Fruit fly (Drosophila melanogaster): ENCODE results near the gene CG10949.

The CG10949 gene

DNA sequence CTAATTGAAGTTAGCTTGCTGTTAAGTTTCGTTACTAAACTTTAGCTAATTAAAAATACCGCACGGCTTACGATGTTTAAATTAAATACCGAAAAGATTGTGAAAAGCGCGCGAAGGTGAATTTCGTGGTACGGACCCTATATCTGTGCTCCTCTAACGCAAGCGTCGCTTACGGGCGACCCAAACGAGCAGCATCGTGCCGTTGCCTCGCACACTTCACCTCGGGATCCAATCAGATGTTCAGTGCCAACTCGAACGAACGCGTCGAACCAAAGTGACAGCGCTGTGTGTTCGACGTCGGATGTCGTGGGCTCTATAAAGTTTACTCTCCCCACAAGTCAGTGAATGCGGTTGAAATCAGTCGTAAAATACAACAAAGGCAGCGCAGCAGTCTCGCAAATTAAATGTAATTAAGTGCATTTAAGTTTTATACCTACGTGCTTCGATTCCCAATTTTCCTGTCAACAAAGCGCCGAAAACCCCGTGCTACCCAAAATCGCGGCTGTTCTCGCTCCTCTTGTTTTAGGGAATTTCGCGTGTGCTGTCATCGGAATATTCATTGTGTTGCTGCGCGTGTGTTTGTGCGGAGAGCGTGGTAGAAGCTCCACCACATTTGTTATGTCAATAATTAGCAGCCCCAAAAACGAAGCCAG lies 12.2 kb upstream of the CG10949 start (continued):
- no peak for TF ChIP-seq Doc2 (GFP tag; IDR thresholded peaks at IDR 0.05)
- TF ChIP-seq CG8290 (GFP tag; optimal IDR thresholded peaks at IDR 0.05) = no peak
- peak in 1 of 2 experiments; percentile 58 for TF ChIP-seq CG8290 (tag; optimal IDR thresholded peaks at IDR 0.05)
- TF ChIP-seq pb (GFP tag; optimal IDR thresholded peaks at IDR 0.05) = no peak
- peak; percentile 98 for TF ChIP-seq CG7745 (tag; optimal IDR thresholded peaks at IDR 0.05)
- TF ChIP-seq nmo (GFP tag; optimal IDR thresholded peaks at IDR 0.05) = no peak
- TF ChIP-seq Fer2 (tag; optimal IDR thresholded peaks at IDR 0.05) = no peak
- peak in 1 of 2 experiments; percentile 10 for TF ChIP-seq bsh (GFP tag; optimal IDR thresholded peaks at IDR 0.05)
- peak; percentile 2 for TF ChIP-seq CG31365 (tag; optimal IDR thresholded peaks at IDR 0.05)
- TF ChIP-seq vfl (GFP tag; optimal IDR thresholded peaks at IDR 0.05) = no peak
- peak; percentile 0 for TF ChIP-seq trem (tag; optimal IDR thresholded peaks at IDR 0.05)
- TF ChIP-seq Hsf (GFP tag; optimal IDR thresholded peaks at IDR 0.05) = no peak
- TF ChIP-seq E2f1 (GFP tag; IDR thresholded peaks at IDR 0.05) = peak; percentile 73; the same call in 1 of the 2 replicates
- TF ChIP-seq CG1647 (GFP tag; optimal IDR thresholded peaks at IDR 0.05) = no peak
- TF ChIP-seq CG17385 (GFP tag; optimal IDR thresholded peaks at IDR 0.05) = peak; percentile 36
- no peak for TF ChIP-seq Myb (GFP tag; optimal IDR thresholded peaks at IDR 0.05)
- no peak for TF ChIP-seq MBD-R2 (GFP tag; IDR thresholded peaks at IDR 0.05)
- no peak for TF ChIP-seq CG10274 (GFP tag; optimal IDR thresholded peaks at IDR 0.05)
- no peak for TF ChIP-seq pum (GFP tag; optimal IDR thresholded peaks at IDR 0.05)
- no peak for TF ChIP-seq fd96Cb (tag; optimal IDR thresholded peaks at IDR 0.05)
- TF ChIP-seq CG9797 (GFP tag; optimal IDR thresholded peaks at IDR 0.05) = peak; percentile 17
- peak; percentile 2 for TF ChIP-seq CG18262 (tag; optimal IDR thresholded peaks at IDR 0.05)
- TF ChIP-seq CG13775 (GFP tag; optimal IDR thresholded peaks at IDR 0.05) = no peak
- no peak for TF ChIP-seq NC2β (GFP tag; optimal IDR thresholded peaks at IDR 0.05)
- no peak for TF ChIP-seq CG8388 (GFP tag; optimal IDR thresholded peaks at IDR 0.05)
- TF ChIP-seq CG13296 (GFP tag; optimal IDR thresholded peaks at IDR 0.05) = no peak
- no peak for TF ChIP-seq CG12391 (tag; optimal IDR thresholded peaks at IDR 0.05)
- TF ChIP-seq onecut (GFP tag; IDR thresholded peaks at IDR 0.05) = no peak
- no peak for TF ChIP-seq CG42726 (GFP tag; IDR thresholded peaks at IDR 0.05; ENCODE audit: partially characterized antibody)
- TF ChIP-seq Elba2 (GFP tag; optimal IDR thresholded peaks at IDR 0.05) = no peak
- TF ChIP-seq sna (GFP tag; IDR thresholded peaks at IDR 0.05; ENCODE audit: partially characterized antibody) = 0 out of 2 replicates have a peak, but pooled peaks have one; percentile 19
- no peak for TF ChIP-seq Mes4 (GFP tag; optimal IDR thresholded peaks at IDR 0.05)
- no peak for TF ChIP-seq corto (GFP tag; optimal IDR thresholded peaks at IDR 0.05)
- TF ChIP-seq Rx (GFP tag; IDR thresholded peaks at IDR 0.05) = no peak
- TF ChIP-seq MESR4 (GFP tag; optimal IDR thresholded peaks at IDR 0.05) = peak; percentile 12
- TF ChIP-seq Gsc (GFP tag; IDR thresholded peaks at IDR 0.05) = no peak
- no peak for TF ChIP-seq CG14667 (GFP tag; IDR thresholded peaks at IDR 0.05)
- TF ChIP-seq Nf-YB (GFP tag; optimal IDR thresholded peaks at IDR 0.05) = no peak
- no peak for TF ChIP-seq CG11398 (GFP tag; optimal IDR thresholded peaks at IDR 0.05)
- TF ChIP-seq zen (tag; optimal IDR thresholded peaks at IDR 0.05) = no peak
- no peak for TF ChIP-seq CG2116 (GFP tag; optimal IDR thresholded peaks at IDR 0.05)
- no peak for TF ChIP-seq NC2α (GFP tag; optimal IDR thresholded peaks at IDR 0.05)
- TF ChIP-seq CG10366 (GFP tag; IDR thresholded peaks at IDR 0.05) = no peak
- no peak for TF ChIP-seq kah (GFP tag; optimal IDR thresholded peaks at IDR 0.05)
- TF ChIP-seq CG2678 (tag; optimal IDR thresholded peaks at IDR 0.05) = no peak
- TF ChIP-seq gem (tag; optimal IDR thresholded peaks at IDR 0.05) = no peak
- peak; percentile 35; the same call in 1 of the 3 replicates for TF ChIP-seq CG34422 (GFP tag; IDR thresholded peaks at IDR 0.05)
- no peak for TF ChIP-seq CG2129 (GFP tag; IDR thresholded peaks at IDR 0.05; ENCODE audit: partially characterized antibody)
- 0 out of 3 replicates have a peak, but pooled peaks have one; percentile 24 for TF ChIP-seq knrl (GFP tag; IDR thresholded peaks at IDR 0.05; ENCODE audit: partially characterized antibody)
- no peak for TF ChIP-seq fu2 (GFP tag; optimal IDR thresholded peaks at IDR 0.05)
